Fruit fly (Drosophila melanogaster) whole organism, pupa: ENCODE data around the gene CG14837.

ENCODE experiments used
- CG12605 ChIP-seq: fragments of 200-800 bp; sonication (Bioruptor generic); IDR thresholded peaks from 2 replicates; pipeline ENCODE4 v1.3.6; 2022; ENCODE audit warnings: missing biosample characterization, missing genetic modification characterization
- CG4496 ChIP-seq: fragments of 200-800 bp; sonication (Bioruptor generic); IDR thresholded peaks from 3 replicates; pipeline ENCODE4 v1.3.6; 2022; ENCODE audit warnings: missing biosample characterization, missing genetic modification characterization
- CG8301 ChIP-seq: fragments of 200-800 bp; sonication (Bioruptor generic); optimal IDR thresholded peaks from 2 replicates; lab custom pipeline; 2018; ENCODE audit warnings: missing biosample characterization, mild to moderate bottlenecking, missing genetic modification characterization
- D1 ChIP-seq: fragments of 200-800 bp; sonication (Bioruptor generic); optimal IDR thresholded peaks from 2 replicates; lab custom pipeline; 2018; ENCODE audit warnings: missing biosample characterization, mild to moderate bottlenecking, missing genetic modification characterization, moderate library complexity
- Ets98B ChIP-seq: fragments of 200-800 bp; sonication (Bioruptor generic); IDR thresholded peaks from 2 replicates; pipeline ENCODE4 v1.3.6; 2022; ENCODE audit warnings: missing biosample characterization, missing genetic modification characterization
- fd96Ca ChIP-seq: fragments of 200-800 bp; sonication (Bioruptor generic); IDR thresholded peaks from 3 replicates; pipeline ENCODE4 v1.3.6; 2022; ENCODE audit warnings: missing biosample characterization, missing genetic modification characterization
- gl ChIP-seq: fragments of 200-800 bp; sonication (Bioruptor generic); optimal IDR thresholded peaks from 2 replicates; lab custom pipeline; 2018; ENCODE audit warnings: missing biosample characterization, mild to moderate bottlenecking, missing genetic modification characterization

dm6 chr3L:7530461-7531338, 29.1 kb downstream of the CG14837 start:
- TF ChIP-seq Ets98B (GFP tag; lab: Robert Waterston, UW) (no peak), CG8301 (tag; lab: Kevin White, UChicago) (no peak), CG12605 (no peak), fd96Ca (no peak), CG4496 (GFP tag; lab: Robert Waterston, UW) (no peak), D1 (tag; lab: Kevin White, UChicago) (no peak), gl (tag; lab: Kevin White, UChicago) (no peak)
